Worm (Caenorhabditis elegans) whole organism, late embryonic: ENCODE measurements around the gene clec-122.

ENCODE experiments used
- C08G9.2 ChIP-seq: sonication (generic microtip); optimal IDR thresholded peaks from 2 replicates; lab custom pipeline; 2016; ENCODE audit warnings: mild to moderate bottlenecking, missing genetic modification characterization, moderate library complexity, missing compliant biosample characterization
- K02D7.2 ChIP-seq: sonication (generic microtip); optimal IDR thresholded peaks from 2 replicates; lab custom pipeline; 2017; ENCODE audit warnings: mild to moderate bottlenecking, missing genetic modification characterization, missing compliant biosample characterization
- ahr-1 ChIP-seq: sonication (generic microtip); optimal IDR thresholded peaks from 2 replicates; lab custom pipeline; 2016; ENCODE audit warnings: missing genetic modification characterization, missing compliant biosample characterization
- ceh-14 ChIP-seq: sonication (generic microtip); optimal IDR thresholded peaks from 2 replicates; lab custom pipeline; 2016; ENCODE audit warnings: missing genotype, missing genetic modification characterization, missing compliant biosample characterization
- ceh-18 ChIP-seq: sonication (generic microtip); optimal IDR thresholded peaks from 2 replicates; lab custom pipeline; 2016; ENCODE audit warnings: missing genetic modification characterization, missing compliant biosample characterization
- ceh-19 ChIP-seq: fragments of 200-800 bp; sonication (Bioruptor generic); optimal IDR thresholded peaks from 2 replicates; lab custom pipeline; 2018; ENCODE audit warnings: mild to moderate bottlenecking, missing genetic modification characterization, missing compliant biosample characterization
- ceh-2 ChIP-seq: sonication (generic microtip); optimal IDR thresholded peaks from 2 replicates; lab custom pipeline; 2016; ENCODE audit warnings: missing genotype, missing genetic modification characterization, missing compliant biosample characterization
- ceh-30 ChIP-seq: fragments of 150-350 bp; optimal IDR thresholded peaks from 2 replicates; lab custom pipeline; 2014; ENCODE audit warnings: missing biosample characterization, missing genetic modification characterization
- ceh-31 ChIP-seq: sonication (generic microtip); optimal IDR thresholded peaks from 2 replicates; lab custom pipeline; 2016; ENCODE audit warnings: missing genetic modification characterization, missing compliant biosample characterization
- ceh-45 ChIP-seq: fragments of 200-800 bp; sonication (Bioruptor generic); IDR thresholded peaks from 2 replicates; pipeline ENCODE4 v1.3.6; 2022; ENCODE audit warnings: missing genetic modification reagents, missing genetic modification characterization, missing compliant biosample characterization
- ceh-9 ChIP-seq: sonication (generic microtip); optimal IDR thresholded peaks from 2 replicates; lab custom pipeline; 2016; ENCODE audit warnings: mild to moderate bottlenecking, missing genetic modification characterization, inconsistent platforms, missing compliant biosample characterization
- che-1 ChIP-seq: sonication (generic microtip); optimal IDR thresholded peaks from 2 replicates; lab custom pipeline; 2016; ENCODE audit warnings: mild to moderate bottlenecking, missing genetic modification characterization, missing compliant biosample characterization
- dmd-4 ChIP-seq: sonication (generic microtip); optimal IDR thresholded peaks from 2 replicates; lab custom pipeline; 2016; ENCODE audit warnings: borderline replicate concordance, missing genetic modification characterization, missing compliant biosample characterization
- dve-1 ChIP-seq: sonication (generic microtip); optimal IDR thresholded peaks from 2 replicates; lab custom pipeline; 2017; ENCODE audit warnings: antibody characterized with exemption, mild to moderate bottlenecking, missing genetic modification characterization, missing compliant biosample characterization
- elt-4 ChIP-seq: sonication (generic microtip); optimal IDR thresholded peaks from 2 replicates; lab custom pipeline; 2016; ENCODE audit warnings: missing genetic modification characterization, missing compliant biosample characterization
- eyg-1 ChIP-seq: sonication (generic microtip); optimal IDR thresholded peaks from 2 replicates; lab custom pipeline; 2016; ENCODE audit warnings: missing genotype, missing genetic modification characterization, missing compliant biosample characterization
- fkh-6 ChIP-seq: sonication (generic microtip); optimal IDR thresholded peaks from 2 replicates; lab custom pipeline; 2016; ENCODE audit warnings: missing genetic modification characterization, missing compliant biosample characterization
- gmeb-2 ChIP-seq: sonication (generic microtip); optimal IDR thresholded peaks from 2 replicates; lab custom pipeline; 2016; ENCODE audit warnings: missing genetic modification characterization, inconsistent platforms, missing compliant biosample characterization
- hlh-8 ChIP-seq: sonication (generic microtip); optimal IDR thresholded peaks from 2 replicates; lab custom pipeline; 2016; ENCODE audit warnings: missing genotype, missing genetic modification characterization, missing compliant biosample characterization
- lim-6 ChIP-seq: sonication (generic microtip); optimal IDR thresholded peaks from 2 replicates; lab custom pipeline; 2016; ENCODE audit warnings: missing genetic modification characterization, missing compliant biosample characterization
- lin-11 ChIP-seq: fragments of 200-800 bp; sonication (Bioruptor generic); optimal IDR thresholded peaks from 2 replicates; lab custom pipeline; 2018; ENCODE audit warnings: mild to moderate bottlenecking, missing genetic modification characterization, missing compliant biosample characterization
- madf-2 ChIP-seq: sonication (generic microtip); optimal IDR thresholded peaks from 2 replicates; lab custom pipeline; 2017; ENCODE audit warnings: missing genetic modification characterization, missing compliant biosample characterization
- mec-3 ChIP-seq: sonication (generic microtip); optimal IDR thresholded peaks from 2 replicates; lab custom pipeline; 2016; ENCODE audit warnings: borderline replicate concordance, missing genetic modification characterization, missing compliant biosample characterization
- nfya-1 ChIP-seq: sonication (generic microtip); optimal IDR thresholded peaks from 2 replicates; lab custom pipeline; 2017; ENCODE audit warnings: missing genetic modification characterization, mild to moderate bottlenecking, missing compliant biosample characterization, antibody characterized with exemption, moderate library complexity
- nhr-11 ChIP-seq: fragments of 150-350 bp; optimal IDR thresholded peaks from 2 replicates; lab custom pipeline; 2014; ENCODE audit warnings: missing biosample characterization, missing genetic modification characterization
- nhr-232 ChIP-seq: sonication (generic microtip); optimal IDR thresholded peaks from 2 replicates; lab custom pipeline; 2016; ENCODE audit warnings: missing genetic modification characterization, missing compliant biosample characterization
- npax-4 ChIP-seq: sonication (generic microtip); optimal IDR thresholded peaks from 2 replicates; lab custom pipeline; 2016; ENCODE audit warnings: missing genetic modification characterization, missing compliant biosample characterization
- pag-3 ChIP-seq: sonication (generic microtip); optimal IDR thresholded peaks from 2 replicates; lab custom pipeline; 2016; ENCODE audit warnings: missing compliant biosample characterization, missing genetic modification characterization, borderline replicate concordance
- pat-9 ChIP-seq: fragments of 200-800 bp; sonication (Bioruptor generic); optimal IDR thresholded peaks from 2 replicates; lab custom pipeline; 2018; ENCODE audit warnings: mild to moderate bottlenecking, missing genetic modification characterization, moderate library complexity, missing compliant biosample characterization
- pax-1 ChIP-seq: fragments of 150-350 bp; optimal IDR thresholded peaks from 2 replicates; lab custom pipeline; 2014; ENCODE audit warnings: missing biosample characterization, missing genetic modification characterization
- pha-2 ChIP-seq: sonication (generic microtip); optimal IDR thresholded peaks from 2 replicates; lab custom pipeline; 2017; ENCODE audit warnings: mild to moderate bottlenecking, missing genetic modification characterization, missing compliant biosample characterization
- pha-4 ChIP-seq: fragments of 150-350 bp; optimal IDR thresholded peaks from 2 replicates; lab custom pipeline; 2018; ENCODE audit warnings: missing biosample characterization, missing genetic modification reagents, missing genetic modification characterization
- pqm-1 ChIP-seq: sonication (generic microtip); optimal IDR thresholded peaks from 2 replicates; lab custom pipeline; 2016; ENCODE audit warnings: missing genetic modification characterization, missing compliant biosample characterization
- pros-1 ChIP-seq: fragments of 150-350 bp; optimal IDR thresholded peaks from 2 replicates; lab custom pipeline; 2014; ENCODE audit warnings: missing biosample characterization, missing genetic modification reagents, missing genetic modification characterization
- rnt-1 ChIP-seq: sonication (generic microtip); optimal IDR thresholded peaks from 2 replicates; lab custom pipeline; 2016; ENCODE audit warnings: missing genetic modification characterization, missing compliant biosample characterization
- sdc-2 ChIP-seq: sonication (generic microtip); optimal IDR thresholded peaks from 2 replicates; lab custom pipeline; 2016; ENCODE audit warnings: missing genotype, missing genetic modification characterization, missing compliant biosample characterization
- sox-4 ChIP-seq: sonication (generic microtip); optimal IDR thresholded peaks from 2 replicates; lab custom pipeline; 2017; ENCODE audit warnings: mild to moderate bottlenecking, missing genetic modification characterization, inconsistent platforms, missing compliant biosample characterization
- syd-9 ChIP-seq: sonication (generic microtip); optimal IDR thresholded peaks from 2 replicates; lab custom pipeline; 2016; ENCODE audit warnings: mild to moderate bottlenecking, missing genetic modification characterization, moderate library complexity, missing compliant biosample characterization
- tbx-7 ChIP-seq: sonication (generic microtip); optimal IDR thresholded peaks from 2 replicates; lab custom pipeline; 2016; ENCODE audit warnings: missing genotype, missing genetic modification characterization, missing compliant biosample characterization
- ttx-3 ChIP-seq: sonication (generic microtip); optimal IDR thresholded peaks from 2 replicates; lab custom pipeline; 2016; ENCODE audit warnings: missing genetic modification reagents, missing genetic modification characterization, missing compliant biosample characterization
- unc-3 ChIP-seq, 2 experiments: fragments of 200-800 bp in 1 of 2; sonication (Bioruptor generic) in 1 of 2; sonication (generic microtip) in 1 of 2; conservative IDR thresholded peaks in 1 of 2; optimal IDR thresholded peaks in 1 of 2; 2 replicates each; pipeline versions ENCODE4 v1.3.6 to Lab custom; 2016 to 2022; ENCODE audit warnings: missing compliant biosample characterization in 2 of 2, missing genetic modification characterization in 2 of 2, missing genetic modification reagents in 1 of 2
- unc-42 ChIP-seq: sonication (generic microtip); optimal IDR thresholded peaks from 2 replicates; lab custom pipeline; 2016; ENCODE audit warnings: missing genotype, missing genetic modification characterization, missing compliant biosample characterization
- unc-55 ChIP-seq: sonication (generic microtip); optimal IDR thresholded peaks from 2 replicates; lab custom pipeline; 2017; ENCODE audit warnings: missing biosample characterization, missing genetic modification reagents, missing genetic modification characterization

Gene clec-122

DNA sequence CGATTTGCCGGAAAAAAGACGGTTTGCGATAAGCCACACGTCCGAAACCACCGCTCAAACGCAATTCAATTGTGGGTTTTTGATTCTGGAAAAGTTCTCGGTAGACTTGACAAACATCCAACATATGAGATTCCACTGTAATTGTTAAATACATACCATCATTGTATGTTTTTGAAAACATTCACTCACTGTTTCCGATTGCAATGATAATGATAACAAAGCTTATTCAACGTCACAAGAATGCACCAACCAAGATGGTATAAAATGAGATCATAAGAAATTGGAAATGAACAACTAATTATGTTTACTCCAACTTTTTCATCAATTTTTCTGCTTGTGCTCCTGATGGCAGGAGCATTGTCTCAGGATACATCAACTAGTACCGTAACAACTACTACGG is at the start of gene clec-122:
clec-122 (plus strand) TSS at position 301 of the 400 bp plus-strand sequence.
- TF ChIP-seq K02D7.2 (no peak), syd-9 (tag; lab: Kevin White, UChicago) (no peak), unc-3 (GFP tag; conservative IDR thresholded peaks at IDR 0.05; lab: Robert Waterston, UW) (no peak), unc-3 (tag; optimal IDR thresholded peaks at IDR 0.05; lab: Kevin White, UChicago) (no peak), ceh-31 (tag; lab: Kevin White, UChicago) (no peak), hlh-8 (tag; lab: Kevin White, UChicago) (no peak), ceh-18 (no peak), npax-4 (tag; lab: Kevin White, UChicago) (no peak), pqm-1 (tag; lab: Kevin White, UChicago) (no peak), sdc-2 (tag; lab: Kevin White, UChicago) (no peak), gmeb-2 (tag; lab: Kevin White, UChicago) (no peak), nhr-232 (no peak), tbx-7 (tag; lab: Kevin White, UChicago) (no peak), pat-9 (tag; lab: Kevin White, UChicago) (no peak), rnt-1 (tag; lab: Kevin White, UChicago) (no peak)

DNA sequence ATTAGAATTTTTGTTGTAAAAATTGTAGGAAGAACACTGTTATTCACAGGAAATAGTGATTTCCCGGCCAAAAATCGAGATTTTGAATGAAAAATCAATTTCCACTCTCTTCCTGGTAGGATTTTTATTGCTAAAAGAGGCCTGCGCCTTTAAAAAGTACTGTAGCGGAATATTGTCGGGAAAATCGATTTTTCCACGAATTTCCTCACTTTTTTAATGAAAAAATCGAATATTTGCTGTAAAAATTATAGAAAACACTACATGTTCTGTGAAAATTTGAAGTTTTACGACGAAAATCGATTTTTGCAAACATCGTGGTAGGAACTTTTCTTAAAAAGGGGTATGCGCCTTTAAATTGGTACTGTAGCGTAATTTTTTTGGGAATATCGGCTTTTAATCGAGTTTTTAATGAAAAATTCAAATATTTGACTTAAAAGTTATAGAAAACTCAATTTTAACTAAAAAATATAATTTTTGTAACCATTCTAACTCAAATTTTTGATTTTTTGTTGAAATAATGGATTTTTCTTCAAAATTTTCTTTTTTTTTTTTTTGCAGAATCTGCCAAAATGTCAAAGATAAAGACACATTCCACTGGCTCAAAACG is 49.5 kb upstream of the clec-122 start, which contains the start of gene lin-8:
lin-8 (plus strand) TSS at position 557 of the 607 bp plus-strand sequence.
- TF ChIP-seq unc-3 (GFP tag; conservative IDR thresholded peaks at IDR 0.05; lab: Robert Waterston, UW) (no peak), unc-3 (tag; optimal IDR thresholded peaks at IDR 0.05; lab: Kevin White, UChicago) (no peak), ceh-45 (GFP tag; lab: Robert Waterston, UW) (no peak), ceh-2 (tag; lab: Kevin White, UChicago) (no peak), sox-4 (tag; lab: Kevin White, UChicago) (no peak), K02D7.2 (no peak), unc-55 (GFP tag; lab: Kevin White, UChicago) (no peak), ttx-3 (tag; lab: Kevin White, UChicago) (no peak), nhr-11 (tag; lab: Kevin White, UChicago) (no peak), fkh-6 (no peak), lin-11 (no peak), ceh-18 (no peak), madf-2 (tag; lab: Kevin White, UChicago) (no peak), lim-6 (tag; lab: Kevin White, UChicago) (no peak), pax-1 (tag; lab: Kevin White, UChicago) (no peak), nfya-1 (no peak), ceh-19 (GFP tag; lab: Kevin White, UChicago) (no peak), pros-1 (tag; lab: Kevin White, UChicago) (no peak)

- TF ChIP-seq pros-1 (tag; lab: Kevin White, UChicago) (no peak), syd-9 (tag; lab: Kevin White, UChicago) (no peak), mec-3 (no peak), pha-4 (tag; lab: Kevin White, UChicago) (no peak), dmd-4 (tag; lab: Kevin White, UChicago) (no peak), nhr-232 (no peak), K02D7.2 (no peak), ceh-45 (GFP tag; lab: Robert Waterston, UW) (no peak), che-1 (no peak), ceh-14 (tag; lab: Kevin White, UChicago) (no peak)
Observed at ce11 chrII:3060782-3061181, 45.1 kb upstream of the clec-122 start, which contains the start of gene Y25C1A.6. Y25C1A.6 (plus strand) TSS chrII:3061082.

DNA sequence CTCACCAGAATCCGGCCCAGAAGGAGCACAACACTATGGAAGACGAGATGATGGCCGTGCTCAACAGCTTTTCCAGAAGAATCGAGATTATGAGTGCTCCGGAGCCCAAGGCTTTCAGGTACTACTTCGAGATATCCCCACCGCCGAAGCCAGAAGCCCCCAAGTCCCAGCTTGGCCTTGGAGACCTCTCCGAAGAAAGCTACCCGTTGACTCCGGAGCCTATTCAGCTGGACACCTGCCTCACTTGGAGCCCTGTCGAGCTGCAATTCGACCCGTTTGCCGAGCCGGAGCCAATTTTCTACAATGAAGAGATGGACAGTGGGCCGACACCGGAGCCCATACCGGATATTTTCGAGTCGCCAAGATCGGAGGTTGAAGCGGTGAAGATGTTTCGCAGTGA is 44.3 kb upstream of the clec-122 start:
- no peak for TF ChIP-seq pha-2
- no peak for TF ChIP-seq pag-3 (tag; lab: Kevin White, UChicago)
- TF ChIP-seq ahr-1 (tag; lab: Kevin White, UChicago): no peak
- no peak for TF ChIP-seq elt-4 (tag; lab: Kevin White, UChicago)
- TF ChIP-seq pros-1 (tag; lab: Kevin White, UChicago): no peak
- TF ChIP-seq ceh-30: no peak
- TF ChIP-seq C08G9.2 (tag; lab: Kevin White, UChicago): no peak
- no peak for TF ChIP-seq ceh-9
- TF ChIP-seq dve-1: no peak
- TF ChIP-seq ceh-31 (tag; lab: Kevin White, UChicago): no peak
- no peak for TF ChIP-seq unc-42 (tag; lab: Kevin White, UChicago)
- no peak for TF ChIP-seq eyg-1
- TF ChIP-seq, all 69 proteins: peak for 0
